Worm (Caenorhabditis elegans): ENCODE results near the gene F43H9.3.
A peak's percentile ranks its signal among the peaks of the same experiment; 100 is the strongest.

F43H9.3 gene

DNA sequence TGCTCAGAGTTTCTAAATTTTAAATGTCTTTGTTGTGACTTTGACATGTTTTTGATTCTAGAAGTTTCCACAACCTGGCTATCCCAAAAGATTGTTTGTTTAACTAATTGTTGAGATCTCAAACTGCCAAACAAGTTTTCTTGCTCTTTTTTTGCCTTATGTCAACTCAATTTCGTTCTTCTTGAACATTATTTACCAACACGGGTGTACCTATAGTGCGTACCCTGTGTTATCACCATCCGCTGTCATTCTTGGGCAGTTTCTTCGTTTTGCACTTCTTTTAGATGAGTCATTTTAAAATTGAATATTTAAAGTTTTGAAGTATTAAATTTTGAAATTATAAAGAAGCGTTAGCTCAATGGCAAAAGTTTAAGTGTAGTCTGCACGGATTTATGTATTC lies 7.8 kb downstream of the F43H9.3 start, which contains the start of gene sptl-2:
Gene sptl-2, plus strand, starts transcription at position 280 of the 400 bp plus-strand sequence.
- no peak for TF ChIP-seq Y53G8AR.9 (GFP tag; conservative IDR thresholded peaks at IDR 0.05)
- no peak for TF ChIP-seq B0336.3 (GFP tag; IDR thresholded peaks at IDR 0.05)
- TF ChIP-seq nhr-80 (tag; optimal IDR thresholded peaks at IDR 0.05): peak; percentile 31

- peak; percentile 63 for TF ChIP-seq pbrm-1 (GFP tag; IDR thresholded peaks at IDR 0.05)
- peak; percentile 74 for TF ChIP-seq snpc-4 (GFP tag; optimal IDR thresholded peaks at IDR 0.05)
- peak in 3 of 4 experiments; percentile 90 to 97 (median 95) for TF ChIP-seq snpc-4 (tag; optimal IDR thresholded peaks at IDR 0.05)
- peak; percentile 35 for TF ChIP-seq lsl-1 (GFP tag; optimal IDR thresholded peaks at IDR 0.05)
- TF ChIP-seq snpc-1.1 (tag; optimal IDR thresholded peaks at IDR 0.05; ENCODE audit: insufficient read depth): peak; percentile 85
- peak; percentile 82 for TF ChIP-seq hmg-1.2 (GFP tag; IDR thresholded peaks at IDR 0.05)
- TF ChIP-seq madf-6 (GFP tag; IDR thresholded peaks at IDR 0.05): peak; percentile 8; the same call in 1 of the 2 replicates
- TF ChIP-seq lin-26 (GFP tag; IDR thresholded peaks at IDR 0.05): 0 out of 2 replicates have a peak, but pooled peaks have one; percentile 26
- peak; percentile 3 for TF ChIP-seq xnd-1 (tag; optimal IDR thresholded peaks at IDR 0.05)
- peak; percentile 47; the same call in 1 of the 2 replicates for TF ChIP-seq attf-6 (GFP tag; IDR thresholded peaks at IDR 0.05)
- peak; percentile 40; the same call in 1 of the 2 replicates for TF ChIP-seq hsf-1 (GFP tag; IDR thresholded peaks at IDR 0.05)
Observed at ce11 chrV:8014710-8015314, 9.9 kb downstream of the F43H9.3 start.

ce11 chrV:8013901-8014388 lies 10.8 kb downstream of the F43H9.3 start, which contains the start of gene Y97E10AR.6:
Y97E10AR.6 (minus strand) TSS chrV:8013951.
- TF ChIP-seq sdz-38 (tag; optimal IDR thresholded peaks at IDR 0.05): no peak
- TF ChIP-seq lsl-1 (GFP tag; optimal IDR thresholded peaks at IDR 0.05): no peak
- peak; percentile 61 for TF ChIP-seq mcd-1 (GFP tag; IDR thresholded peaks at IDR 0.05)
- no peak for TF ChIP-seq B0261.1 (tag; optimal IDR thresholded peaks at IDR 0.05)
- TF ChIP-seq tbp1 (GFP tag; optimal IDR thresholded peaks at IDR 0.05): no peak
- no peak for TF ChIP-seq ceh-58 (GFP tag; IDR thresholded peaks at IDR 0.05)
- no peak for TF ChIP-seq lin-40 (tag; optimal IDR thresholded peaks at IDR 0.05)
- peak; percentile 34 for TF ChIP-seq attf-5 (GFP tag; optimal IDR thresholded peaks at IDR 0.05)
- no peak for TF ChIP-seq cebp-1 (GFP tag; IDR thresholded peaks at IDR 0.05)
- peak; percentile 9 for TF ChIP-seq cebp-1 (tag; optimal IDR thresholded peaks at IDR 0.05)
- TF ChIP-seq ceh-79 (tag; optimal IDR thresholded peaks at IDR 0.05): no peak
- TF ChIP-seq T07F8.4 (tag; optimal IDR thresholded peaks at IDR 0.05): no peak
- no peak for TF ChIP-seq rpc-1 (optimal IDR thresholded peaks at IDR 0.05)
- no peak for TF ChIP-seq rpc-1 (tag; optimal IDR thresholded peaks at IDR 0.05)
- TF ChIP-seq hmg-20 (GFP tag; IDR thresholded peaks at IDR 0.05): no peak
- no peak for TF ChIP-seq ztf-22 (GFP tag; optimal IDR thresholded peaks at IDR 0.05)
- no peak for TF ChIP-seq Y53F4B.3 (GFP tag; IDR thresholded peaks at IDR 0.05)
- TF ChIP-seq F57C9.4 (tag; optimal IDR thresholded peaks at IDR 0.05): no peak
- no peak for TF ChIP-seq ztf-28 (GFP tag; IDR thresholded peaks at IDR 0.05)
- TF ChIP-seq nhr-80 (tag; optimal IDR thresholded peaks at IDR 0.05): peak; percentile 38
- no peak for TF ChIP-seq snpc-4 (GFP tag; optimal IDR thresholded peaks at IDR 0.05)
- peak in 1 of 4 experiments; percentile 39 for TF ChIP-seq snpc-4 (tag; optimal IDR thresholded peaks at IDR 0.05)

ce11 chrV:8012032-8012431 lies 12.7 kb downstream of the F43H9.3 start, which contains the start of gene rpb-9:
rpb-9 (minus strand) TSS chrV:8012345.
- TF ChIP-seq Y56A3A.18 (GFP tag; IDR thresholded peaks at IDR 0.05) (peak; percentile 25; the same call in 1 of the 2 replicates), madf-6 (GFP tag; IDR thresholded peaks at IDR 0.05) (no peak), B0336.3 (GFP tag; IDR thresholded peaks at IDR 0.05) (peak; percentile 27; the same call in 1 of the 2 replicates), mel-28 (tag; optimal IDR thresholded peaks at IDR 0.05; ENCODE audit: borderline replicate concordance) (no peak), ama-1 (optimal IDR thresholded peaks at IDR 0.05) (peak; percentile 17), ama-1 (GFP tag; optimal IDR thresholded peaks at IDR 0.05) (no peak), hsf-1 (GFP tag; IDR thresholded peaks at IDR 0.05) (0 out of 2 replicates have a peak, but pooled peaks have one; percentile 30), snpc-4 (GFP tag; optimal IDR thresholded peaks at IDR 0.05) (no peak), snpc-4 (tag; optimal IDR thresholded peaks at IDR 0.05) (peak in 1 of 4 experiments; percentile 35), snpc-1.1 (tag; optimal IDR thresholded peaks at IDR 0.05; ENCODE audit: insufficient read depth) (peak; percentile 10), hmg-1.2 (GFP tag; IDR thresholded peaks at IDR 0.05) (peak; percentile 24; the same call in 1 of the 2 replicates), nfyb-1 (GFP tag; IDR thresholded peaks at IDR 0.05) (0 out of 2 replicates have a peak, but pooled peaks have one; percentile 16), F49E8.2 (tag; optimal IDR thresholded peaks at IDR 0.05; ENCODE audit: insufficient read depth) (peak; percentile 30), die-1 (tag; optimal IDR thresholded peaks at IDR 0.05) (peak; percentile 14), aptf-3 (GFP tag; IDR thresholded peaks at IDR 0.05) (no peak)

Data from whole organism, young adult.